Worm (Caenorhabditis elegans) whole organism, mixed stage, embryonic: ENCODE measurements around the gene F40A3.7.

Experiments
- ceh-43 ChIP-seq: fragments of 200-800 bp; sonication (Bioruptor generic); optimal IDR thresholded peaks from 2 replicates; lab custom pipeline; 2018; ENCODE audit warnings: mild to moderate bottlenecking, missing genetic modification characterization, moderate library complexity, missing compliant biosample characterization
- elt-3 ChIP-seq: fragments of 150-350 bp; optimal IDR thresholded peaks from 2 replicates; lab custom pipeline; 2014; ENCODE audit warnings: missing biosample characterization, missing genetic modification characterization
- nhr-2 ChIP-seq: fragments of 150-350 bp; optimal IDR thresholded peaks from 2 replicates; lab custom pipeline; 2014; ENCODE audit warnings: missing biosample characterization, missing genetic modification characterization
- nhr-237 ChIP-seq: fragments of 150-350 bp; optimal IDR thresholded peaks from 2 replicates; lab custom pipeline; 2014; ENCODE audit warnings: missing biosample characterization, missing genetic modification characterization

DNA sequence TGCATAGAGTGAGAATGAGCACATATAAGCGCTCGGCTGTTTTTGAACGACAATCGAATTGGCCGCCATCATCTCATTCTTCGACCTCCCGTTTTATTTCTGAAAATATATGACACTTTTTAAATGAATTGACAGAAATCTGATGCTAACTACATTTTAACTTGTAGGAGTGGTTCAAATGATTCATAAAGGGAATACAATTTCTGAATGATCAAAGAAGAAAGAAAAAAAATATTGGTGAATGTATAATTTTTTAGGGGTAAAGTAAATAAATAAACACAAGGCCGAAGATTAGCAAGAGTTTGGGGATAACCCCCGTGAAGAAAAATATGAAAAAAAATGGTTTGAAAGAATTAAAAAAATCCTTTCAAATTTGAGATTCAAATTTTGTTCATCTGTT is 35.0 kb downstream of the F40A3.7 start, which contains the start of gene C37C3.11:
- TF ChIP-seq nhr-2 (no peak), ceh-43 (GFP tag; lab: Kevin White, UChicago) (no peak), nhr-237 (tag; lab: Kevin White, UChicago) (no peak), elt-3 (tag; lab: Kevin White, UChicago) (no peak)
